Worm (Caenorhabditis elegans) whole organism, midembryonic: ENCODE results near the gene str-102.

Experiments
- T22C8.4 ChIP-seq: fragments of 200-800 bp; sonication (Bioruptor generic); IDR thresholded peaks from 2 replicates; pipeline ENCODE4 v1.3.6; 2022; ENCODE audit warnings: missing genetic modification characterization, missing compliant biosample characterization
- cog-1 ChIP-seq: sonication (generic microtip); optimal IDR thresholded peaks from 2 replicates; lab custom pipeline; 2016; ENCODE audit warnings: missing genetic modification characterization, missing compliant biosample characterization
- flt-1 ChIP-seq: fragments of 200-800 bp; sonication (Bioruptor generic); IDR thresholded peaks from 2 replicates; pipeline ENCODE4 v1.3.6; 2022; ENCODE audit warnings: missing genetic modification characterization, missing compliant biosample characterization
- klf-2 ChIP-seq: fragments of 200-800 bp; sonication (Bioruptor generic); conservative IDR thresholded peaks from 2 replicates; pipeline ENCODE4 v1.3.6; 2022; ENCODE audit warnings: missing genetic modification reagents, missing genetic modification characterization, missing compliant biosample characterization
- med-1 ChIP-seq: sonication (generic microtip); optimal IDR thresholded peaks from 2 replicates; lab custom pipeline; 2017; ENCODE audit warnings: missing genetic modification characterization, mild to moderate bottlenecking, missing compliant biosample characterization, antibody characterized with exemption, missing genetic modification reagents; ENCODE audit not compliant: insufficient read depth
- ref-1 ChIP-seq: fragments of 200-800 bp; sonication (Bioruptor generic); conservative IDR thresholded peaks from 2 replicates; pipeline ENCODE4 v1.3.6; 2022; ENCODE audit warnings: missing genetic modification reagents, missing genetic modification characterization, missing compliant biosample characterization
- tab-1 ChIP-seq: fragments of 200-800 bp; sonication (Bioruptor generic); IDR thresholded peaks from 2 replicates; pipeline ENCODE4 v1.3.6; 2022; ENCODE audit warnings: missing genetic modification characterization, missing compliant biosample characterization
- ztf-23 ChIP-seq: fragments of 200-800 bp; sonication (Bioruptor generic); IDR thresholded peaks from 2 replicates; pipeline ENCODE4 v1.3.6; 2022; ENCODE audit warnings: missing genetic modification reagents, missing genetic modification characterization, missing compliant biosample characterization
- ztf-29 ChIP-seq: fragments of 200-800 bp; sonication (Bioruptor generic); IDR thresholded peaks from 2 replicates; pipeline ENCODE4 v1.3.6; 2022; ENCODE audit warnings: missing genetic modification reagents, missing genetic modification characterization, missing compliant biosample characterization

Gene str-102

ce11 chrV:15392064-15392463, 7.2 kb downstream of the str-102 start:
- TF ChIP-seq T22C8.4 (GFP tag; lab: Robert Waterston, UW) (no peak), ref-1 (GFP tag; lab: Robert Waterston, UW) (no peak), klf-2 (GFP tag; lab: Robert Waterston, UW) (no peak), ztf-29 (no peak), ztf-23 (GFP tag; lab: Robert Waterston, UW) (no peak), med-1 (GFP tag; lab: Kevin White, UChicago) (no peak), flt-1 (GFP tag; lab: Robert Waterston, UW) (no peak), tab-1 (GFP tag; lab: Robert Waterston, UW) (no peak), cog-1 (no peak)

- TF ChIP-seq flt-1 (GFP tag; lab: Robert Waterston, UW), result no peak
Measured at ce11 chrV:15394906-15395305, 10.1 kb downstream of the str-102 start, which contains the start of gene T06E6.1. Gene T06E6.1 (minus strand): TSS chrV:15394961.

- TF ChIP-seq med-1 (GFP tag; lab: Kevin White, UChicago) (no peak), ztf-29 (no peak), klf-2 (GFP tag; lab: Robert Waterston, UW) (no peak), T22C8.4 (GFP tag; lab: Robert Waterston, UW) (no peak)
Measured at ce11 chrV:15395347-15395746, 10.5 kb downstream of the str-102 start, which contains the start of gene cyb-3. Gene cyb-3 (plus strand): TSS chrV:15395696.

- no peak for TF ChIP-seq ztf-23 (GFP tag; lab: Robert Waterston, UW)
- no peak for TF ChIP-seq cog-1
- no peak for TF ChIP-seq med-1 (GFP tag; lab: Kevin White, UChicago)
- TF ChIP-seq ztf-29, result no peak
- TF ChIP-seq T22C8.4 (GFP tag; lab: Robert Waterston, UW), result no peak
- TF ChIP-seq flt-1 (GFP tag; lab: Robert Waterston, UW), result no peak
- no peak for TF ChIP-seq ref-1 (GFP tag; lab: Robert Waterston, UW)
Measured at ce11 chrV:15397139-15397538, 12.3 kb downstream of the str-102 start.

- TF ChIP-seq tab-1 (GFP tag; lab: Robert Waterston, UW), result no peak
- no peak for TF ChIP-seq ztf-23 (GFP tag; lab: Robert Waterston, UW)
- TF ChIP-seq med-1 (GFP tag; lab: Kevin White, UChicago), result no peak
- TF ChIP-seq flt-1 (GFP tag; lab: Robert Waterston, UW), result no peak
- no peak for TF ChIP-seq ztf-29
- no peak for TF ChIP-seq klf-2 (GFP tag; lab: Robert Waterston, UW)
- TF ChIP-seq cog-1, result no peak
- no peak for TF ChIP-seq T22C8.4 (GFP tag; lab: Robert Waterston, UW)
- TF ChIP-seq ref-1 (GFP tag; lab: Robert Waterston, UW), result no peak
Measured at ce11 chrV:15398728-15399127, 13.9 kb downstream of the str-102 start, which contains the start of gene fbxa-199. Gene fbxa-199 (minus strand): TSS chrV:15398828.

- TF ChIP-seq tab-1 (GFP tag; lab: Robert Waterston, UW), result no peak
- TF ChIP-seq ref-1 (GFP tag; lab: Robert Waterston, UW), result no peak
- TF ChIP-seq med-1 (GFP tag; lab: Kevin White, UChicago), result no peak
- no peak for TF ChIP-seq cog-1
- TF ChIP-seq klf-2 (GFP tag; lab: Robert Waterston, UW), result no peak
- TF ChIP-seq flt-1 (GFP tag; lab: Robert Waterston, UW), result no peak
- TF ChIP-seq ztf-23 (GFP tag; lab: Robert Waterston, UW), result no peak
- no peak for TF ChIP-seq ztf-29
Measured at ce11 chrV:15399691-15400377, 15.0 kb downstream of the str-102 start, which contains the start of the genes T06E6.15 and sri-7. Gene T06E6.15 (minus strand): TSS chrV:15399791. Gene sri-7 (plus strand): TSS chrV:15400327.

ce11 chrV:15401856-15402314, 17.1 kb downstream of the str-102 start, which contains the start of gene fbxa-135:
Gene fbxa-135 (plus strand): TSS chrV:15402264.
- TF ChIP-seq T22C8.4 (GFP tag; lab: Robert Waterston, UW), result no peak
- no peak for TF ChIP-seq ztf-29
- no peak for TF ChIP-seq cog-1
- TF ChIP-seq tab-1 (GFP tag; lab: Robert Waterston, UW), result no peak
- TF ChIP-seq ztf-23 (GFP tag; lab: Robert Waterston, UW), result no peak
- TF ChIP-seq ref-1 (GFP tag; lab: Robert Waterston, UW), result no peak
- no peak for TF ChIP-seq flt-1 (GFP tag; lab: Robert Waterston, UW)

ce11 chrV:15404859-15405258, 20.0 kb downstream of the str-102 start, which contains the start of gene srh-258:
Gene srh-258 (plus strand): TSS chrV:15405159.
- no peak for TF ChIP-seq med-1 (GFP tag; lab: Kevin White, UChicago)
- TF ChIP-seq ref-1 (GFP tag; lab: Robert Waterston, UW), result no peak
- no peak for TF ChIP-seq klf-2 (GFP tag; lab: Robert Waterston, UW)
- TF ChIP-seq flt-1 (GFP tag; lab: Robert Waterston, UW), result no peak
- TF ChIP-seq ztf-23 (GFP tag; lab: Robert Waterston, UW), result no peak
- TF ChIP-seq tab-1 (GFP tag; lab: Robert Waterston, UW), result no peak
- TF ChIP-seq cog-1, result no peak
- no peak for TF ChIP-seq ztf-29
- no peak for TF ChIP-seq T22C8.4 (GFP tag; lab: Robert Waterston, UW)

- TF ChIP-seq ref-1 (GFP tag; lab: Robert Waterston, UW) (no peak), T22C8.4 (GFP tag; lab: Robert Waterston, UW) (no peak), flt-1 (GFP tag; lab: Robert Waterston, UW) (no peak), ztf-29 (no peak), klf-2 (GFP tag; lab: Robert Waterston, UW) (no peak), ztf-23 (GFP tag; lab: Robert Waterston, UW) (no peak), cog-1 (no peak), tab-1 (GFP tag; lab: Robert Waterston, UW) (no peak), med-1 (GFP tag; lab: Kevin White, UChicago) (no peak)
Measured at ce11 chrV:15406928-15407327, 22.1 kb downstream of the str-102 start, which contains the start of gene srh-257. Gene srh-257 (plus strand): TSS chrV:15407228.
